Worm (Caenorhabditis elegans) whole organism, L4/young adult: ENCODE data around the gene rrsr-1.

Experiments
- dao-5 ChIP-seq: sonication (generic microtip); optimal IDR thresholded peaks from 2 replicates; lab custom pipeline; 2016; ENCODE audit warnings: missing genotype, missing genetic modification characterization, moderate library complexity, missing compliant biosample characterization
- him-1 ChIP-seq: sonication (generic microtip); optimal IDR thresholded peaks from 2 replicates; lab custom pipeline; 2016; ENCODE audit warnings: missing genotype, missing genetic modification reagents, missing genetic modification characterization, missing compliant biosample characterization

DNA sequence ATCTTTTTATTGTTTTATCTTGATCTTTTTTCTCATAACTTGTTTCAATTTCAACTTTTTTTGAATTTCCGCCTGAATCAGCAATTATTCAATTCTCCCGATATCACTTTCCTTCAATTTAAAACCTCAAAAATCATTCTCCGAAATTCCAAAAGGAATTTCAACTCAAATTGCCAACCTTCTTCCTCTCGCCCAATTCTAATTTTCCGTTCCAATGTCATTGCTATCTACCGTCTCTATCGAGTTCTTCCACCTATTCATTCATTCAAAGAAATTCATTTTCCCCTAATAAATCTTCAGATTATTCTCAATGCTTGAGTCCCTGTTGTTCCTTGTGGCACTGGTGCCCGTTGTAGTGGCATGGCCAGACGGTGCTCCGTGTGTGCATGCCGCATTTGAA lies 16.0 kb upstream of the rrsr-1 start, which contains the start of gene F23B12.4:
- TF ChIP-seq dao-5 (tag; lab: Kevin White, UChicago) (no peak), him-1 (no peak)
